Worm (Caenorhabditis elegans): ENCODE results near the gene D2007.2.

D2007.2 gene

DNA sequence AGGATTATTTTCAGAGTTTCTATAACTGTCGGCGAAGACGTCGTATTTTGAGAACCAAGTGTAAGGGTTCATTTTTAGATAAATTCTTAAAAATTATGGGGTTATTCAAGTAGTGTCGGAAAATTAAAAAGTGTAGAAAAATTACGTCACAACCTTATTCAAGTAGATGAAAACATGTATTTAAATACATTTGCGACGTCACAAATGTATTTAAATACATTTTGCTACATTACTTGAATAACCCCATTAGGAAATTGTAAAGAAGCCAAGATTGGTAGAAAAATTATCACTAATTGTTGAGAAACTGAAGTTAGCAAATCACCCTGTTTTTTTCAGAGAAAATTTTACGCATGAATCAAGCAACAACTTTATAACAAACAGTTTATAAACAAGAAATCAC, 19.6 kb upstream of the D2007.2 start:
- TF ChIP-seq sea-1 (GFP tag; conservative IDR thresholded peaks at IDR 0.05) (no peak), tbx-11 (GFP tag; IDR thresholded peaks at IDR 0.05) (no peak), ceh-36 (tag; optimal IDR thresholded peaks at IDR 0.05) (no peak), F13C5.2 (tag; optimal IDR thresholded peaks at IDR 0.05) (no peak), ceh-13 (GFP tag; optimal IDR thresholded peaks at IDR 0.05) (no peak)

DNA sequence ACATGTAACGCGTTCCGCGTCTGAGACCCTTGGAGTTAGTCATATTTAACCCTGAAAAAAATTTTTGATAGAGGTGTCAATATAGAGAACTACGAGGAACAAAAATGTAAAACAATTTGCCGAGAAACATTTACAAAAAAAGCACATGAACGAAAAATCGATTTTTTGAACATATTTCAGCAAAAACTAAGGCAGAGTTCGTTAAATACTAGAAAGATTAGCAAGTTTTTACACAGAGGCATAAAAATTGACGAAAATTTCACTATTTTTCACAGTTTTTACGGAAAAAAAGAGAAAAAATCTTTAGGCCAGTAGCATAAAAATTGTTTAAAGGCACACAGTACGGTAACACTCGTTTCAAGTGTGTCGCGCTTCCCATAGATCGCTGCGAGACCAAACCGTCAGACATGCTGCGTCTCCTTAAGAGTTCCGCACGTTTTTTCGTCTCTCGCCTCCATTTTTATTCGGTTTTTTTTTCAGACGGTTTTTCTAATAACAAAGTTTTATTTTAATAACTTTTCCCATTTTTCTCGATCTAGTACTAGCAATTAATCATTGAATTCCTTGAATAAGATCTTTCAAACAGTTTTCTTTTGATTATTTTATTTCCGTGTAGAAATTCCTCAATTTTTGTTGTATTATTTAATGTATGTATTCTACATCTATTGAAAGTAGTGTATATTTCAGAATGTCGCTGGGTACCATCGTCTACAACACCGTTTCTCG, 18.4 kb upstream of the D2007.2 start, which contains the start of the genes rpl-21 and C14B9.10:
TSS of gene rpl-21 (minus strand) at position 51 of the 726 bp plus-strand sequence.
TSS of gene C14B9.10 (plus strand) at position 676 of the 726 bp plus-strand sequence.
- TF ChIP-seq F13C5.2 (tag; optimal IDR thresholded peaks at IDR 0.05) (peak; percentile 17), hmbx-1 (tag; optimal IDR thresholded peaks at IDR 0.05) (no peak), B0310.2 (tag; optimal IDR thresholded peaks at IDR 0.05) (no peak), ceh-13 (GFP tag; optimal IDR thresholded peaks at IDR 0.05) (no peak), hnd-1 (tag; optimal IDR thresholded peaks at IDR 0.05) (no peak), ceh-36 (tag; optimal IDR thresholded peaks at IDR 0.05) (no peak), ets-7 (tag; optimal IDR thresholded peaks at IDR 0.05) (no peak), hmg-4 (GFP tag; optimal IDR thresholded peaks at IDR 0.05) (peak; percentile 2)

DNA sequence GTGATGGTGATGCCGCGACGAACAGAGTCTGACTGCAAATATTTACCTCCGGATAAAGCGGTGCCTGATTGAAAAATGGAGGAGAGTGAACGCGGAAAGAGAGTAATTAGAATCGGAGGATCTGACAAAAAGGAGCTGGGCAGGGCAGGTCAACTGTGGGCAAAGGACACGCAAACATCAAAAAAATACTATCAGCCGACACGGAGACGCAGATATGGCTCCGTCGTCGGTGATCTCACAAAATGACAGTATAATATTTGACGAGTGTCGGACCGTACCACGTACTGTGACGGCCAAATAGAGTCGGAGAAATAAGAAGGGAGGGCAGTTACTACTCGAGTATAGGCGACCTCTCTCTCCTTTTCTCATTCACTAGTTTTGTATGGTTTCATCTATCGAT, 16.3 kb upstream of the D2007.2 start:
- peak; percentile 51 for TF ChIP-seq hmg-4 (GFP tag; optimal IDR thresholded peaks at IDR 0.05)
- no peak for TF ChIP-seq tbx-37 (GFP tag; conservative IDR thresholded peaks at IDR 0.05)

DNA sequence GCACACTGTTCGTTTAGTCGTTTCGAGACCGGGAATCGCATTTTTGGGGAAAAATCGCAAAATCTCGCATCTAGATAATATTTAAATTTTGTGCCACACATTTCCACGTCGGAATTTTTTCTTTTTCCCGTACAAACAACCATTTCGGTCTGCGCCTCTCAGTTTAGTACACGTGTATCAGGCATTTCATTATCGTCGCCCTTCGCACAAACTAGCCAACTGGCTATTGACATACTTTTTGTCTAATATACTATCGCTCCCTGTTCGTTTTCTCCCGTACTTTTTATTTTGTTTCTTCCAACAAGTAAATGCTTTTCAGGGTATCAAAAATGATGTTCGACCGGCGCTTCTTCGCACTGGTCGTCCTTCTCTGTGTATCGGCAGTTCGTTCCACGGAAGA, 15.4 kb upstream of the D2007.2 start, which contains the start of gene C14B9.2:
TSS of gene C14B9.2 (plus strand) at position 320 of the 400 bp plus-strand sequence.
- TF ChIP-seq scrt-1 (GFP tag; IDR thresholded peaks at IDR 0.05): no peak
- no peak for TF ChIP-seq tra-4 (tag; optimal IDR thresholded peaks at IDR 0.05)
- TF ChIP-seq hnd-1 (tag; optimal IDR thresholded peaks at IDR 0.05): no peak

DNA sequence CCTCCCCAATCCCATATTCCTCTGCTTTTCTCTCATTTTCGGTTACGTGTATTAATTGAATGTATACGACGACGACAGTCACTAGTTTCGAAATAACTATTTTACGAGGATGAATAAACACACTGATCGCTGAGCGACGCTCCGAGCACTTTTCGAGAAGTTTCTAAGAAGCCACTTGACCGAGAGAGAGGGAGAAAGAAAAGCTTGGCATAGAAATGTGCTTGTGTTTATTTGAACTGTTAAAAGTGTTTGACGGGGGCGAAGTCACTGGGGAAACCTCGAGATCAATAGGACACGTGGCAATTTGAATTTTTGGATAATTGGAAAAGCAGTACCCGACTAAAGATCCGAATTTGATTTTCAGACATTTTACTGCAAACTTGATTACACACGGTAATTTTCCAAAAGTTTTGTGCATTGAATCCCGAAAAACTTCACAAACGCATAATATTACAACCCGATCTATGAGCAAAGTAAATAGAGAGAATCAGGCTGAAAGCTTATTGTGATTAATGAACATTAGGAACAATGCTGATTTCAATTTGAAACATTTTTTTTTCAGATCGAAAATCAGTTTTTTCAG, 12.2 kb upstream of the D2007.2 start:
- TF ChIP-seq hmbx-1 (tag; optimal IDR thresholded peaks at IDR 0.05) (no peak), pes-1 (GFP tag; IDR thresholded peaks at IDR 0.05) (no peak), hmg-4 (GFP tag; optimal IDR thresholded peaks at IDR 0.05) (no peak), hnd-1 (tag; optimal IDR thresholded peaks at IDR 0.05) (no peak), ama-1 (optimal IDR thresholded peaks at IDR 0.05) (peak; percentile 46), tbx-11 (GFP tag; IDR thresholded peaks at IDR 0.05) (no peak), scrt-1 (GFP tag; IDR thresholded peaks at IDR 0.05) (no peak), aly-1 (tag; optimal IDR thresholded peaks at IDR 0.05) (no peak)

DNA sequence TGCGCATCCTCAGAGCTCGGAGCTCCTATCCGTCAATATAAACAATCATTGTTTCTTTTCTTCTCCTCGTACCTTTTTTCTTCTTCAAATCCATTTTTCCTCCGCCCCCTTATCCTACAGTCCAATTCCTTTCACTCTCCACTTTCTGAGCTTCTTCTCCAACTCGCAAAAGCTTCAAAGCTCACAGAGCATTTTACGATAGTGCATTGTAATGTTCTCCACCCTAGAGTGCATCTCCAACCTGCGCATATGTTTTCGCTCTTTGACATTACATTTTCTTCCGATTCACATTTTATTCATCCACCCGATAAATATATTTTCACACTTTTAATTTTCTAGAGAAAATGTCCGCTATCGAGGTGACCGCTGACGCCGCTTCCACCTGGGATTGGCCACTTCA, 11.0 kb upstream of the D2007.2 start, which contains the start of gene hsp-12.2:
TSS of gene hsp-12.2 (plus strand) at position 301 of the 400 bp plus-strand sequence.
- TF ChIP-seq scrt-1 (GFP tag; IDR thresholded peaks at IDR 0.05) (no peak), hmbx-1 (tag; optimal IDR thresholded peaks at IDR 0.05) (no peak), flt-1 (GFP tag; IDR thresholded peaks at IDR 0.05) (no peak), tbx-37 (GFP tag; conservative IDR thresholded peaks at IDR 0.05) (no peak), hmg-4 (GFP tag; optimal IDR thresholded peaks at IDR 0.05) (no peak), pes-1 (GFP tag; IDR thresholded peaks at IDR 0.05) (no peak)

DNA sequence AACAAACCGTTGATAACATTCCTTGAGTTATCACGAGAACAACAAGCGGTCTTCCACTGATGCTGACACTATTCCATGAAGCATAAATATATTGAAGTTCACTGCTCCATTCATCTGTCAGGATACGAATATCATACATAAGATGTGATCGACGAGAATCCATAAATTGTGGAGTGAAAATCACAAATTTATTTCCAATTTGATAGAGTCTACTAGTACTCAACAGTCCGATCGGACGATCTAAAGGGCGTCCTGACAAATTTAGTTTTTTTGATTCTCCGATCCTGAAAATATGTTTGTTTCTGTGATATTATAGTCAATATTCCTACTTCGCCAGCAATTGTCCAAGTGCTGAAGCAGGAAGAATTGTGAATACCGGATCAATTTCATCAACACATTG, 6.5 kb upstream of the D2007.2 start:
- no peak for TF ChIP-seq scrt-1 (GFP tag; IDR thresholded peaks at IDR 0.05)
- TF ChIP-seq hmg-4 (GFP tag; optimal IDR thresholded peaks at IDR 0.05): no peak

DNA sequence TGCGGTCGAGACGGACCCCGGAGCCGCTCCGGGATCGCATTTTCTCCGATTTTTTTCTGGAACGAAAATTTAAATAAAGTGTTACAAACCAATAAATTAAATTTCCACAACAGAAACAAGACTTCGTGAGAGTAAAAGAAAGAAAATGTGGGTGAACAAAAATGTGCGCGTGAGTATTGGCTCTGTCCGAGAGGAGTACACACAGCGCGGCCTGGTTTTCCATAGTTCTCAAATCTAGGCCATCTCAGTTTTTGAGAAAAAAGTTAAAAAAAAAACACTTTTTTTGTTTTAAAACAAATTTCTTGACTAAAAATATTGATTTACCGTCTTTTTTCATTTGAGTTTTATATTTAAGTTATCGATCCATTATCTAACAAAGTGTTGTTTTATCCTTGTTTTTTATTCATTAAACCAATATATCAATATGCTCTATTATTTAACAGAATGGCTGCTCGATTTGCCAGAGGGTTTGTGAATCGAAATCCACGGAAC, 4.1 kb upstream of the D2007.2 start, which contains the start of the genes C14B9.8 and mrpl-18:
TSS of gene C14B9.8 (minus strand) at position 56 of the 492 bp plus-strand sequence.
TSS of gene mrpl-18 (plus strand) at position 442 of the 492 bp plus-strand sequence.
- TF ChIP-seq ceh-13 (GFP tag; optimal IDR thresholded peaks at IDR 0.05): no peak
- peak; percentile 74 for TF ChIP-seq tbx-37 (GFP tag; conservative IDR thresholded peaks at IDR 0.05)
- peak; percentile 38 for TF ChIP-seq ets-7 (tag; optimal IDR thresholded peaks at IDR 0.05)
- TF ChIP-seq ceh-36 (tag; optimal IDR thresholded peaks at IDR 0.05): no peak

DNA sequence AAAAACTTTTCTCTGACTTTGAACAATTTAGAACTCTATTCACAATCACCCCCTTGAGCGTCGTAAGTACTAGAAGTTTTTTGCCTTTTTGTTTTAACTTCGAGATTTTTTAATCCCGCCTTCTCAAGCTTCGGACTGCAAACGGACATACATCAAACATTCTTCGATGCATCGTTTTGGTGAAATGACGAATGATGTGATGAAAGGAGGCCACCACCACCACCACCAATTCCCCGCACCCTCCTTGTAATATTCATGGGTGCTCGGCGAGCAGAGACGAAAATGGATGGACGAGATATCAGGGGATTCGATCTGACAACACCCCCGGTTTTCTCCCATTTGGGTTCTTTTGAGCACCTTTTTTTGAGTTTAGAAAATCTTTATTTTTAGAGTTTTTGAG, 2.8 kb upstream of the D2007.2 start:
- TF ChIP-seq sea-1 (GFP tag; conservative IDR thresholded peaks at IDR 0.05) (no peak), hnd-1 (tag; optimal IDR thresholded peaks at IDR 0.05) (no peak), ama-1 (optimal IDR thresholded peaks at IDR 0.05) (no peak), scrt-1 (GFP tag; IDR thresholded peaks at IDR 0.05) (no peak), F13C5.2 (tag; optimal IDR thresholded peaks at IDR 0.05) (no peak), hmg-4 (GFP tag; optimal IDR thresholded peaks at IDR 0.05) (no peak), B0310.2 (tag; optimal IDR thresholded peaks at IDR 0.05) (no peak), ceh-36 (tag; optimal IDR thresholded peaks at IDR 0.05) (no peak), tra-4 (tag; optimal IDR thresholded peaks at IDR 0.05) (no peak)
